Worm (Caenorhabditis elegans) whole organism, L2 larva: ENCODE results near the gene pqn-73.
A peak's percentile ranks its signal among the peaks of the same experiment; 100 is the strongest.

Source experiments
- C34F6.9 ChIP-seq: fragments of 150-350 bp; optimal IDR thresholded peaks from 2 replicates; lab custom pipeline; 2014; ENCODE audit warnings: missing biosample characterization, missing genetic modification characterization
- F13H6.1 ChIP-seq: sonication (generic microtip); optimal IDR thresholded peaks from 2 replicates; lab custom pipeline; 2016; ENCODE audit warnings: missing genetic modification characterization, missing compliant biosample characterization
- R02D3.7 ChIP-seq: fragments of 150-350 bp; optimal IDR thresholded peaks from 2 replicates; lab custom pipeline; 2014; ENCODE audit warnings: missing biosample characterization, missing genetic modification characterization
- ZK546.5 ChIP-seq: sonication (generic microtip); optimal IDR thresholded peaks from 2 replicates; lab custom pipeline; 2017; ENCODE audit warnings: missing biosample characterization, missing genetic modification characterization
- alr-1 ChIP-seq: fragments of 150-350 bp; optimal IDR thresholded peaks from 2 replicates; lab custom pipeline; 2014; ENCODE audit warnings: missing biosample characterization, missing genetic modification characterization
- aly-2 ChIP-seq: fragments of 150-350 bp; optimal IDR thresholded peaks from 2 replicates; lab custom pipeline; 2014; ENCODE audit warnings: missing biosample characterization, missing genetic modification characterization
- ama-1 ChIP-seq: fragments of 150-350 bp; optimal IDR thresholded peaks from 2 replicates; lab custom pipeline; 2018; ENCODE audit warnings: inconsistent platforms
- blmp-1 ChIP-seq: sonication (generic microtip); optimal IDR thresholded peaks from 2 replicates; lab custom pipeline; 2017; ENCODE audit warnings: missing genetic modification characterization, mild to moderate bottlenecking, missing compliant biosample characterization, antibody characterized with exemption, moderate library complexity; ENCODE audit not compliant: insufficient read depth
- ceh-16 ChIP-seq: fragments of 150-350 bp; optimal IDR thresholded peaks from 2 replicates; lab custom pipeline; 2014; ENCODE audit warnings: missing biosample characterization, missing genetic modification characterization
- crh-2 ChIP-seq: sonication (generic microtip); optimal IDR thresholded peaks from 2 replicates; lab custom pipeline; 2017; ENCODE audit warnings: missing biosample characterization, missing genetic modification characterization
- elt-1 ChIP-seq: fragments of 150-350 bp; optimal IDR thresholded peaks from 2 replicates; lab custom pipeline; 2014; ENCODE audit warnings: missing biosample characterization, missing genetic modification characterization
- elt-3 ChIP-seq: sonication (generic microtip); optimal IDR thresholded peaks from 2 replicates; lab custom pipeline; 2017; ENCODE audit warnings: missing biosample characterization, missing genetic modification characterization
- fos-1 ChIP-seq: fragments of 150-350 bp; optimal IDR thresholded peaks from 2 replicates; lab custom pipeline; 2014; ENCODE audit warnings: missing biosample characterization, missing genetic modification characterization
- gmeb-1 ChIP-seq: fragments of 150-350 bp; optimal IDR thresholded peaks from 2 replicates; lab custom pipeline; 2014; ENCODE audit warnings: missing biosample characterization, missing genetic modification characterization
- lin-11 ChIP-seq: fragments of 150-350 bp; sonication (generic microtip); optimal IDR thresholded peaks from 2 replicates; lab custom pipeline; 2014; ENCODE audit warnings: missing biosample characterization, missing genetic modification characterization, inconsistent platforms, mixed read lengths
- lin-13 ChIP-seq: fragments of 150-350 bp; optimal IDR thresholded peaks from 2 replicates; lab custom pipeline; 2014; ENCODE audit warnings: missing biosample characterization, missing genetic modification reagents, missing genetic modification characterization
- lsy-2 ChIP-seq, 2 experiments: fragments of 150-350 bp in 1 of 2; sonication (generic microtip) in 1 of 2; optimal IDR thresholded peaks; 2 replicates each; lab custom pipeline; 2014 to 2017; ENCODE audit warnings: missing biosample characterization in 2 of 2, missing genetic modification characterization in 2 of 2
- mdl-1 ChIP-seq, 2 experiments: fragments of 150-350 bp in 1 of 2; sonication (generic microtip) in 1 of 2; optimal IDR thresholded peaks; 2 replicates each; lab custom pipeline; 2017; ENCODE audit warnings: missing biosample characterization in 2 of 2, missing genetic modification characterization in 2 of 2
- nhr-10 ChIP-seq: sonication (generic microtip); optimal IDR thresholded peaks from 2 replicates; lab custom pipeline; 2017; ENCODE audit warnings: missing biosample characterization, missing genetic modification characterization
- nhr-129 ChIP-seq: fragments of 150-350 bp; optimal IDR thresholded peaks from 2 replicates; lab custom pipeline; 2014; ENCODE audit warnings: missing biosample characterization, missing genetic modification characterization
- nhr-21 ChIP-seq: fragments of 150-350 bp; optimal IDR thresholded peaks from 2 replicates; lab custom pipeline; 2014; ENCODE audit warnings: missing biosample characterization, missing genetic modification characterization
- nhr-23 ChIP-seq: fragments of 150-350 bp; optimal IDR thresholded peaks from 2 replicates; lab custom pipeline; 2014; ENCODE audit warnings: missing biosample characterization, missing genetic modification reagents, missing genetic modification characterization
- nhr-25 ChIP-seq: fragments of 150-350 bp; sonication (generic microtip); optimal IDR thresholded peaks from 3 replicates; lab custom pipeline; 2014; ENCODE audit warnings: missing biosample characterization, missing genetic modification characterization
- nhr-6 ChIP-seq: fragments of 150-350 bp; optimal IDR thresholded peaks from 2 replicates; lab custom pipeline; 2014; ENCODE audit warnings: missing biosample characterization, missing genetic modification characterization
- nhr-77 ChIP-seq: fragments of 150-350 bp; optimal IDR thresholded peaks from 2 replicates; lab custom pipeline; 2014; ENCODE audit warnings: missing biosample characterization, missing genetic modification characterization
- peb-1 ChIP-seq: fragments of 150-350 bp; optimal IDR thresholded peaks from 2 replicates; lab custom pipeline; 2014; ENCODE audit warnings: missing biosample characterization, missing genetic modification characterization
- sem-4 ChIP-seq: fragments of 150-350 bp; optimal IDR thresholded peaks from 2 replicates; lab custom pipeline; 2014; ENCODE audit warnings: missing biosample characterization, missing genetic modification reagents, missing genetic modification characterization
- sma-3 ChIP-seq: sonication (generic microtip); optimal IDR thresholded peaks from 2 replicates; lab custom pipeline; 2016; ENCODE audit warnings: missing genetic modification reagents, missing genetic modification characterization, missing compliant biosample characterization
- sma-9 ChIP-seq, 2 experiments: fragments of 150-350 bp in 1 of 2; sonication (generic microtip) in 1 of 2; optimal IDR thresholded peaks; 2 replicates each; lab custom pipeline; 2014 to 2016; ENCODE audit warnings: missing genetic modification characterization in 2 of 2, mild to moderate bottlenecking in 1 of 2, missing biosample characterization in 1 of 2, missing compliant biosample characterization in 1 of 2, missing genetic modification reagents in 1 of 2, moderate library complexity in 1 of 2
- snpc-4 ChIP-seq: fragments of 150-350 bp; optimal IDR thresholded peaks from 2 replicates; lab custom pipeline; 2014; ENCODE audit warnings: missing biosample characterization, missing genetic modification characterization
- unc-55 ChIP-seq: fragments of 150-350 bp; sonication (generic microtip); optimal IDR thresholded peaks from 3 replicates; lab custom pipeline; 2014; ENCODE audit warnings: missing biosample characterization, missing genetic modification reagents, missing genetic modification characterization
- unc-62 ChIP-seq: fragments of 150-350 bp; optimal IDR thresholded peaks from 2 replicates; lab custom pipeline; 2014; ENCODE audit warnings: missing biosample characterization, missing genetic modification reagents, missing genetic modification characterization

The pqn-73 gene

ce11 chrII:8520625-8521024 lies 19.9 kb upstream of the pqn-73 start, which contains the start of gene cht-2:
cht-2 (plus strand) TSS chrII:8520925.
- TF ChIP-seq nhr-6 (tag; lab: Kevin White, UChicago) (no peak), unc-62 (GFP tag; lab: Kevin White, UChicago) (no peak), sma-9 (GFP tag; optimal IDR thresholded peaks at IDR 0.05; lab: Kevin White, UChicago) (no peak), sma-9 (tag; optimal IDR thresholded peaks at IDR 0.05; lab: Kevin White, UChicago) (no peak), nhr-10 (no peak), lin-11 (tag; lab: Kevin White, UChicago) (no peak), ama-1 (lab: Kevin White, UChicago) (no peak), sem-4 (tag; lab: Kevin White, UChicago) (no peak), elt-3 (tag; lab: Kevin White, UChicago) (no peak), C34F6.9 (tag; lab: Kevin White, UChicago) (no peak), mdl-1 (tag; optimal IDR thresholded peaks at IDR 0.05; lab: Kevin White, UChicago) (no peak), elt-1 (tag; lab: Kevin White, UChicago) (no peak), peb-1 (tag; lab: Kevin White, UChicago) (no peak), aly-2 (tag; lab: Kevin White, UChicago) (no peak), ZK546.5 (tag; lab: Kevin White, UChicago) (no peak), lin-13 (GFP tag; lab: Kevin White, UChicago) (no peak), nhr-21 (tag; lab: Kevin White, UChicago) (no peak)

- TF ChIP-seq nhr-77 (tag; lab: Kevin White, UChicago) (no peak), crh-2 (tag; lab: Kevin White, UChicago) (peak; percentile 15), unc-55 (GFP tag; lab: Kevin White, UChicago) (peak; percentile 57), F13H6.1 (tag; lab: Kevin White, UChicago) (peak; percentile 34), gmeb-1 (peak; percentile 28), sma-9 (GFP tag; optimal IDR thresholded peaks at IDR 0.05; lab: Kevin White, UChicago) (peak; percentile 16), sma-9 (tag; optimal IDR thresholded peaks at IDR 0.05; lab: Kevin White, UChicago) (no peak), sma-3 (peak; percentile 13), fos-1 (tag; lab: Kevin White, UChicago) (no peak), sem-4 (tag; lab: Kevin White, UChicago) (peak; percentile 11), lsy-2 (tag; optimal IDR thresholded peaks at IDR 0.05; lab: Kevin White, UChicago) (peak in 1 of 2 experiments; percentile 74)
Measured at ce11 chrII:8525133-8525736, 15.3 kb upstream of the pqn-73 start, which contains the start of the genes prp-9 and mrps-18B. prp-9 (minus strand) TSS chrII:8525396. mrps-18B (plus strand) TSS chrII:8525681.

ce11 chrII:8529176-8529698 lies 11.3 kb upstream of the pqn-73 start:
- TF ChIP-seq nhr-25 (tag; lab: Kevin White, UChicago): peak; percentile 54
- TF ChIP-seq snpc-4: no peak

- TF ChIP-seq elt-3 (tag; lab: Kevin White, UChicago) (no peak), ceh-16 (tag; lab: Kevin White, UChicago) (no peak), alr-1 (tag; lab: Kevin White, UChicago) (no peak), nhr-129 (no peak), fos-1 (tag; lab: Kevin White, UChicago) (peak; percentile 67), lin-13 (GFP tag; lab: Kevin White, UChicago) (no peak)
Measured at ce11 chrII:8531181-8531759, 9.2 kb upstream of the pqn-73 start, which contains the start of gene gldi-7. gldi-7 (minus strand) TSS chrII:8531222.

- TF ChIP-seq C34F6.9 (tag; lab: Kevin White, UChicago): no peak
- TF ChIP-seq sma-3: no peak
- TF ChIP-seq unc-62 (GFP tag; lab: Kevin White, UChicago): no peak
- TF ChIP-seq nhr-129: peak; percentile 32
- TF ChIP-seq nhr-21 (tag; lab: Kevin White, UChicago): no peak
- peak; percentile 28 for TF ChIP-seq blmp-1 (tag; lab: Kevin White, UChicago)
- TF ChIP-seq R02D3.7 (tag; lab: Kevin White, UChicago): no peak
- no peak for TF ChIP-seq alr-1 (tag; lab: Kevin White, UChicago)
- TF ChIP-seq nhr-23 (tag; lab: Kevin White, UChicago): no peak
- no peak for TF ChIP-seq nhr-77 (tag; lab: Kevin White, UChicago)
- no peak for TF ChIP-seq unc-55 (GFP tag; lab: Kevin White, UChicago)
Measured at ce11 chrII:8532015-8532414, 8.5 kb upstream of the pqn-73 start.
